Fruit fly (Drosophila melanogaster) whole organism, embryonic: ENCODE data around the gene ato.

Experiments
- B-H2 ChIP-seq: fragments of 200-800 bp; sonication (Bioruptor generic); optimal IDR thresholded peaks from 2 replicates; lab custom pipeline; 2018; ENCODE audit warnings: missing biosample characterization, mild to moderate bottlenecking, missing genetic modification characterization
- BtbVII ChIP-seq: fragments of 200-800 bp; sonication (Bioruptor generic); optimal IDR thresholded peaks from 3 replicates; lab custom pipeline; 2017; ENCODE audit warnings: missing biosample characterization, mild to moderate bottlenecking, missing genetic modification characterization
- CG10654 ChIP-seq: fragments of 200-800 bp; sonication (Bioruptor generic); optimal IDR thresholded peaks from 2 replicates; lab custom pipeline; 2016; ENCODE audit warnings: missing biosample characterization, missing genetic modification characterization
- CG10979 ChIP-seq: fragments of 200-800 bp; sonication (Bioruptor generic); optimal IDR thresholded peaks from 2 replicates; lab custom pipeline; 2018; ENCODE audit warnings: missing biosample characterization, mild to moderate bottlenecking, missing genetic modification characterization, moderate library complexity
- CG11504 ChIP-seq: fragments of 200-800 bp; sonication (Bioruptor generic); optimal IDR thresholded peaks from 3 replicates; lab custom pipeline; 2019; ENCODE audit warnings: missing biosample characterization, mild to moderate bottlenecking, missing genetic modification characterization, moderate library complexity
- CG11560 ChIP-seq: fragments of 200-800 bp; sonication (Bioruptor generic); IDR thresholded peaks from 3 replicates; pipeline ENCODE4 v1.3.6; 2022; ENCODE audit warnings: missing biosample characterization, missing genetic modification characterization
- CG13123 ChIP-seq: fragments of 200-800 bp; sonication (Bioruptor generic); optimal IDR thresholded peaks from 2 replicates; lab custom pipeline; 2016; ENCODE audit warnings: missing biosample characterization, missing genetic modification characterization
- CG13296 ChIP-seq: fragments of 200-800 bp; sonication (Bioruptor generic); optimal IDR thresholded peaks from 3 replicates; lab custom pipeline; 2018; ENCODE audit warnings: missing biosample characterization, mild to moderate bottlenecking, missing genetic modification characterization
- CG14441 ChIP-seq: fragments of 200-800 bp; sonication (Bioruptor generic); IDR thresholded peaks from 2 replicates; pipeline ENCODE4 v1.3.6; 2022; ENCODE audit warnings: missing biosample characterization, missing genetic modification characterization
- CG14860 ChIP-seq: fragments of 200-800 bp; sonication (Bioruptor generic); IDR thresholded peaks from 3 replicates; pipeline ENCODE4 v1.3.6; 2022; ENCODE audit warnings: missing biosample characterization, missing genetic modification characterization; ENCODE audit not compliant: partially characterized antibody
- CG1529 ChIP-seq: fragments of 200-800 bp; sonication (Bioruptor generic); optimal IDR thresholded peaks from 3 replicates; lab custom pipeline; 2018; ENCODE audit warnings: missing biosample characterization, missing genetic modification characterization
- CG15479 ChIP-seq: fragments of 200-800 bp; sonication (Bioruptor generic); optimal IDR thresholded peaks from 3 replicates; lab custom pipeline; 2019; ENCODE audit warnings: missing biosample characterization, mild to moderate bottlenecking, missing genetic modification characterization, moderate library complexity
- CG15601 ChIP-seq: fragments of 200-800 bp; sonication (Bioruptor generic); optimal IDR thresholded peaks from 3 replicates; lab custom pipeline; 2019; ENCODE audit warnings: missing biosample characterization, mild to moderate bottlenecking, missing genetic modification characterization, moderate library complexity
- CG16863 ChIP-seq: fragments of 200-800 bp; sonication (Bioruptor generic); optimal IDR thresholded peaks from 3 replicates; lab custom pipeline; 2016; ENCODE audit warnings: missing biosample characterization, missing genetic modification characterization
- CG18619 ChIP-seq: fragments of 200-800 bp; sonication (Bioruptor generic); optimal IDR thresholded peaks from 3 replicates; lab custom pipeline; 2017; ENCODE audit warnings: missing biosample characterization, mild to moderate bottlenecking, missing genetic modification characterization
- CG2712 ChIP-seq: fragments of 200-800 bp; optimal IDR thresholded peaks from 3 replicates; lab custom pipeline; 2019; ENCODE audit warnings: missing biosample characterization, mild to moderate bottlenecking, missing genetic modification characterization, moderate library complexity
- CG2889 ChIP-seq: fragments of 200-800 bp; sonication (Bioruptor generic); IDR thresholded peaks from 3 replicates; pipeline ENCODE4 v1.3.6; 2022; ENCODE audit warnings: missing biosample characterization, missing genetic modification characterization
- CG34224 ChIP-seq: fragments of 200-800 bp; sonication (Bioruptor generic); IDR thresholded peaks from 3 replicates; pipeline ENCODE4 v1.3.6; 2022; ENCODE audit warnings: missing biosample characterization, missing genetic modification characterization; ENCODE audit not compliant: partially characterized antibody
- CG4328 ChIP-seq: fragments of 200-800 bp; sonication (Bioruptor generic); optimal IDR thresholded peaks from 3 replicates; lab custom pipeline; 2017; ENCODE audit warnings: missing biosample characterization, missing genetic modification reagents, missing genetic modification characterization
- CG7271 ChIP-seq: fragments of 200-800 bp; sonication (Bioruptor generic); optimal IDR thresholded peaks from 2 replicates; lab custom pipeline; 2018; ENCODE audit warnings: missing biosample characterization, mild to moderate bottlenecking, missing genetic modification characterization, moderate library complexity
- CG8290 ChIP-seq, 3 experiments: fragments of 200-800 bp; sonication (Bioruptor generic); optimal IDR thresholded peaks; 2 replicates each; lab custom pipeline; 2016 to 2019; ENCODE audit warnings: missing biosample characterization in 3 of 3, missing genetic modification characterization in 3 of 3, mild to moderate bottlenecking in 2 of 3, moderate library complexity in 1 of 3
- CG9215 ChIP-seq: fragments of 200-800 bp; sonication (Bioruptor generic); IDR thresholded peaks from 2 replicates; pipeline ENCODE4 v1.3.6; 2022; ENCODE audit warnings: missing biosample characterization, missing genetic modification characterization
- Dbx ChIP-seq: fragments of 200-800 bp; sonication (Bioruptor generic); IDR thresholded peaks from 3 replicates; pipeline ENCODE4 v1.3.6; 2022; ENCODE audit warnings: missing biosample characterization, missing genetic modification characterization
- Doc2 ChIP-seq: fragments of 200-800 bp; sonication (Bioruptor generic); IDR thresholded peaks from 2 replicates; pipeline ENCODE4 v1.3.6; 2022; ENCODE audit warnings: missing biosample characterization, missing genetic modification characterization
- Fer1 ChIP-seq: fragments of 200-800 bp; sonication (Bioruptor generic); optimal IDR thresholded peaks from 2 replicates; lab custom pipeline; 2017; ENCODE audit warnings: missing biosample characterization, mild to moderate bottlenecking, missing genetic modification characterization
- HmgZ ChIP-seq: fragments of 200-800 bp; sonication (Bioruptor generic); optimal IDR thresholded peaks from 2 replicates; lab custom pipeline; 2018; ENCODE audit warnings: missing biosample characterization, mild to moderate bottlenecking, missing genetic modification characterization
- Hr78 ChIP-seq, 2 experiments: fragments of 200-800 bp in 1 of 2; fragments of >200 bp in 1 of 2; sonication (Bioruptor generic) in 1 of 2; optimal IDR thresholded peaks; 2 replicates each; lab custom pipeline; 2017 to 2019; ENCODE audit warnings: missing biosample characterization in 2 of 2, missing genetic modification characterization in 2 of 2, mild to moderate bottlenecking in 1 of 2, moderate library complexity in 1 of 2
- Side ChIP-seq: fragments of 200-800 bp; sonication (Bioruptor generic); optimal IDR thresholded peaks from 2 replicates; lab custom pipeline; 2016; ENCODE audit warnings: missing biosample characterization, missing genetic modification characterization
- amos ChIP-seq: fragments of 200-800 bp; sonication (Bioruptor generic); IDR thresholded peaks from 2 replicates; pipeline ENCODE4 v1.3.6; 2022; ENCODE audit warnings: missing biosample characterization, missing genetic modification characterization; ENCODE audit not compliant: partially characterized antibody
- aop ChIP-seq: fragments of 200-800 bp; sonication (Bioruptor generic); IDR thresholded peaks from 2 replicates; pipeline ENCODE4 v1.3.6; 2022; ENCODE audit warnings: missing biosample characterization, missing genetic modification characterization
- bab2 ChIP-seq: fragments of 200-800 bp; sonication (Bioruptor generic); optimal IDR thresholded peaks from 2 replicates; lab custom pipeline; 2016; ENCODE audit warnings: missing biosample characterization, missing genetic modification characterization
- chn ChIP-seq: fragments of 200-800 bp; sonication (Bioruptor generic); optimal IDR thresholded peaks from 2 replicates; lab custom pipeline; 2016; ENCODE audit warnings: missing biosample characterization, missing genetic modification characterization
- crp ChIP-seq, 2 experiments: fragments of 200-800 bp; sonication (Bioruptor generic); optimal IDR thresholded peaks; 2 replicates in 1 of 2; 3 replicates in 1 of 2; lab custom pipeline; 2017; ENCODE audit warnings: missing biosample characterization in 2 of 2, missing genetic modification characterization in 2 of 2, mild to moderate bottlenecking in 1 of 2, moderate library complexity in 1 of 2
- dan ChIP-seq: fragments of 200-800 bp; sonication (Bioruptor generic); IDR thresholded peaks from 2 replicates; pipeline ENCODE4 v1.3.6; 2022; ENCODE audit warnings: missing biosample characterization, missing genetic modification characterization
- ems ChIP-seq: fragments of 200-800 bp; sonication (Bioruptor generic); optimal IDR thresholded peaks from 3 replicates; lab custom pipeline; 2016; ENCODE audit warnings: missing biosample characterization, missing genetic modification characterization
- fd64A ChIP-seq: fragments of 200-800 bp; sonication (Bioruptor generic); optimal IDR thresholded peaks from 3 replicates; lab custom pipeline; 2018; ENCODE audit warnings: missing biosample characterization, mild to moderate bottlenecking, missing genetic modification characterization
- gt ChIP-seq: fragments of 200-800 bp; sonication (Bioruptor generic); IDR thresholded peaks from 2 replicates; pipeline ENCODE4 v1.3.6; 2022; ENCODE audit warnings: missing biosample characterization, missing genetic modification characterization
- ind ChIP-seq: fragments of 200-800 bp; sonication (Bioruptor generic); optimal IDR thresholded peaks from 3 replicates; lab custom pipeline; 2016; ENCODE audit warnings: missing biosample characterization, missing genetic modification characterization
- insv ChIP-seq, 2 experiments: fragments of 200-800 bp; sonication (Bioruptor generic); optimal IDR thresholded peaks; 3 replicates each; lab custom pipeline; 2016 to 2018; ENCODE audit warnings: missing biosample characterization in 2 of 2, missing genetic modification characterization in 2 of 2
- inv ChIP-seq: fragments of 200-800 bp; sonication (Bioruptor generic); IDR thresholded peaks from 2 replicates; pipeline ENCODE4 v1.3.6; 2022; ENCODE audit warnings: missing biosample characterization, missing genetic modification characterization; ENCODE audit not compliant: partially characterized antibody
- jumu ChIP-seq: fragments of 200-800 bp; sonication (Bioruptor generic); optimal IDR thresholded peaks from 3 replicates; lab custom pipeline; 2016; ENCODE audit warnings: missing biosample characterization, missing genetic modification characterization
- lov ChIP-seq, 2 experiments: fragments of 200-800 bp in 1 of 2; fragments of >200 bp in 1 of 2; sonication (Bioruptor generic) in 1 of 2; IDR thresholded peaks in 1 of 2; optimal IDR thresholded peaks in 1 of 2; 2 replicates in 1 of 2; 3 replicates in 1 of 2; pipeline versions ENCODE4 v1.3.6 to Lab custom; 2017 to 2022; ENCODE audit warnings: missing biosample characterization in 1 of 2, missing genetic modification characterization in 1 of 2
- nmo ChIP-seq: fragments of 200-800 bp; sonication (Bioruptor generic); optimal IDR thresholded peaks from 2 replicates; lab custom pipeline; 2018; ENCODE audit warnings: missing biosample characterization, mild to moderate bottlenecking, missing genetic modification characterization, moderate library complexity
- oc ChIP-seq: fragments of 200-800 bp; sonication (Bioruptor generic); optimal IDR thresholded peaks from 2 replicates; lab custom pipeline; 2018; ENCODE audit warnings: missing biosample characterization, mild to moderate bottlenecking, missing genetic modification characterization, moderate library complexity
- onecut ChIP-seq: fragments of 200-800 bp; sonication (Bioruptor generic); IDR thresholded peaks from 2 replicates; pipeline ENCODE4 v1.3.6; 2022; ENCODE audit warnings: missing biosample characterization, missing genetic modification characterization
- sens ChIP-seq: fragments of 200-800 bp; sonication (Bioruptor generic); peaks from one replicate; lab custom pipeline; 2016; ENCODE audit warnings: missing biosample characterization, missing genetic modification characterization
- sens-2 ChIP-seq: fragments of 200-800 bp; sonication (Bioruptor generic); IDR thresholded peaks from 2 replicates; pipeline ENCODE4 v1.3.6; 2022; ENCODE audit warnings: missing biosample characterization, missing genetic modification characterization
- stwl ChIP-seq: fragments of 200-800 bp; sonication (Bioruptor generic); optimal IDR thresholded peaks from 3 replicates; lab custom pipeline; 2018; ENCODE audit warnings: missing biosample characterization, mild to moderate bottlenecking, missing genetic modification characterization, moderate library complexity
- sug ChIP-seq: fragments of 200-800 bp; optimal IDR thresholded peaks from 2 replicates; lab custom pipeline; 2019; ENCODE audit warnings: missing biosample characterization, mild to moderate bottlenecking, missing genetic modification characterization, moderate library complexity
- vvl ChIP-seq: fragments of 200-800 bp; sonication (Bioruptor generic); IDR thresholded peaks from 2 replicates; pipeline ENCODE4 v1.3.6; 2022; ENCODE audit warnings: missing biosample characterization, missing genetic modification characterization

ato gene

DNA sequence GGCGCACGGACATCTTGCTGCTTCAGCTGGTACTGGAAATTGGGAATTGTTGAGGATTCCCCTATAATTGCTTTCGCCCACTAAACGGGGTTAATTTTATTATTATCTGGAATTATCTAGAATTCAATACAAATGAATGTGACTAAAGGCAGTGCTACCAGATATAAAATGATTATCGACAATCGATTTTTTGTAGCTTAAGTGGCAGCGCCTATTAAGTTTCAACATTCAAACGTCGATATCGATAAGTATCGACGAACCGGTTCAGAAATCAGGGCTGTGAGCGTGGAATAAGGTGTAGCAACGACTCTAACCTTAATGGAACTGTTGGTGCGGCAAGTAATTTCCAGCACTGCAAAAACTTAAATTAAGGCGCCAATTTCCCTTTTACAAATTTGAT, 27.3 kb downstream of the ato start, which contains the start of gene Sgt1 (continued):
- no peak for TF ChIP-seq Hr78 (GFP tag; optimal IDR thresholded peaks at IDR 0.05; lab: Kevin White, UChicago)
- TF ChIP-seq CG4328 (GFP tag; lab: Kevin White, UChicago): peak; percentile 38
- no peak for TF ChIP-seq CG7271 (tag; lab: Kevin White, UChicago)
- TF ChIP-seq CG10654 (GFP tag; lab: Kevin White, UChicago): no peak
- peak; percentile 60; the same call in 2 of the 3 replicates for TF ChIP-seq CG11560 (tag; lab: Robert Waterston, UW)
- TF ChIP-seq sug: peak; percentile 75
- no peak for TF ChIP-seq sens-2 (GFP tag; lab: Robert Waterston, UW)
- TF ChIP-seq ind (GFP tag; lab: Kevin White, UChicago): peak; percentile 35
- no peak for TF ChIP-seq CG11504 (tag; lab: Kevin White, UChicago)
- TF ChIP-seq B-H2 (GFP tag; lab: Kevin White, UChicago): peak; percentile 88
- TF ChIP-seq Fer1: peak; percentile 21
- TF ChIP-seq sens (GFP tag; lab: Kevin White, UChicago): peak; percentile 91
- peak; percentile 85 for TF ChIP-seq amos (GFP tag; lab: Robert Waterston, UW)
- TF ChIP-seq stwl (tag; lab: Kevin White, UChicago): peak; percentile 96
- no peak for TF ChIP-seq CG1529
- TF ChIP-seq inv (GFP tag; lab: Robert Waterston, UW): peak; percentile 67
- TF ChIP-seq CG13123 (GFP tag; lab: Kevin White, UChicago): no peak
- no peak for TF ChIP-seq oc (tag; lab: Kevin White, UChicago)
- no peak for TF ChIP-seq CG2889
- peak; percentile 63 for TF ChIP-seq jumu
- peak; percentile 56 for TF ChIP-seq CG2712
- TF ChIP-seq CG13296: no peak
- TF ChIP-seq Doc2 (GFP tag; lab: Robert Waterston, UW): no peak
- TF ChIP-seq CG18619 (GFP tag; lab: Kevin White, UChicago): peak; percentile 22
- peak; percentile 41 for TF ChIP-seq bab2
- peak; percentile 42; the same call in 1 of the 2 replicates for TF ChIP-seq onecut
- peak; percentile 43 for TF ChIP-seq chn
- no peak for TF ChIP-seq CG10979 (tag; lab: Kevin White, UChicago)
- TF ChIP-seq CG14860 (GFP tag; lab: Robert Waterston, UW): peak; percentile 84
- peak; percentile 59 for TF ChIP-seq CG15601 (tag; lab: Kevin White, UChicago)
- peak; percentile 48 for TF ChIP-seq CG16863
- peak; percentile 66 for TF ChIP-seq nmo (GFP tag; lab: Kevin White, UChicago)
- no peak for TF ChIP-seq fd64A
- TF ChIP-seq CG15479 (GFP tag; lab: Kevin White, UChicago): no peak
- peak in 1 of 2 experiments; percentile 64 for TF ChIP-seq insv (GFP tag; optimal IDR thresholded peaks at IDR 0.05; lab: Kevin White, UChicago)
- peak; percentile 57 for TF ChIP-seq vvl
- TF ChIP-seq CG14441 (GFP tag; lab: Robert Waterston, UW): no peak
- peak; percentile 26 for TF ChIP-seq Side (GFP tag; lab: Kevin White, UChicago)
- 0 out of 3 replicates have a peak, but pooled peaks have one; percentile 29 for TF ChIP-seq Dbx (GFP tag; lab: Robert Waterston, UW)
- TF ChIP-seq HmgZ (tag; lab: Kevin White, UChicago): peak; percentile 82
- no peak for TF ChIP-seq CG9215 (GFP tag; lab: Robert Waterston, UW)
- TF ChIP-seq CG34224: peak; percentile 89
- no peak for TF ChIP-seq BtbVII (GFP tag; lab: Kevin White, UChicago)
- no peak for TF ChIP-seq aop (GFP tag; lab: Robert Waterston, UW)
- no peak for TF ChIP-seq lov (optimal IDR thresholded peaks at IDR 0.05; lab: Kevin White, UChicago)
- no peak for TF ChIP-seq lov (GFP tag; IDR thresholded peaks at IDR 0.05; lab: Robert Waterston, UW)
- no peak for TF ChIP-seq gt
- no peak for TF ChIP-seq dan
- peak; percentile 30 for TF ChIP-seq CG8290 (GFP tag; optimal IDR thresholded peaks at IDR 0.05; lab: Kevin White, UChicago)
- TF ChIP-seq CG8290 (tag; optimal IDR thresholded peaks at IDR 0.05; lab: Kevin White, UChicago): no peak
- TF ChIP-seq ems (GFP tag; lab: Kevin White, UChicago): peak; percentile 24
- peak in 1 of 2 experiments; percentile 30 for TF ChIP-seq crp (GFP tag; optimal IDR thresholded peaks at IDR 0.05; lab: Kevin White, UChicago)
